Worm (Caenorhabditis elegans): ENCODE measurements around the gene M57.2.

The M57.2 gene

ce11 chrIV:3526831-3527404 is at the start of gene M57.2:
Gene M57.2 (plus strand): TSS chrIV:3527354.
- TF ChIP-seq nhr-42 (GFP tag; IDR thresholded peaks at IDR 0.05): no peak
- TF ChIP-seq lim-7 (GFP tag; IDR thresholded peaks at IDR 0.05): no peak
- TF ChIP-seq ztf-7 (tag; optimal IDR thresholded peaks at IDR 0.05): no peak
- TF ChIP-seq attf-4 (tag; optimal IDR thresholded peaks at IDR 0.05): no peak
- TF ChIP-seq duxl-1 (tag; optimal IDR thresholded peaks at IDR 0.05; ENCODE audit: poor library complexity): no peak
- TF ChIP-seq F49E8.2 (tag; optimal IDR thresholded peaks at IDR 0.05; ENCODE audit: borderline replicate concordance): no peak
- no peak for TF ChIP-seq mxl-3 (GFP tag; optimal IDR thresholded peaks at IDR 0.05)
- TF ChIP-seq F44E2.7 (GFP tag; IDR thresholded peaks at IDR 0.05): no peak
- TF ChIP-seq tag-97 (GFP tag; IDR thresholded peaks at IDR 0.05): no peak
- no peak for TF ChIP-seq Y75B8A.6 (GFP tag; IDR thresholded peaks at IDR 0.05)

- TF ChIP-seq tra-1 (GFP tag; IDR thresholded peaks at IDR 0.05) (no peak), fos-1 (tag; optimal IDR thresholded peaks at IDR 0.05) (no peak), T26A8.4 (GFP tag; IDR thresholded peaks at IDR 0.05) (no peak), aha-1 (tag) (no peak), zag-1 (tag; optimal IDR thresholded peaks at IDR 0.05) (no peak), unc-62 (GFP tag; optimal IDR thresholded peaks at IDR 0.05 in 1 of 2) (no peak), unc-62 (tag; optimal IDR thresholded peaks at IDR 0.05) (no peak), F37D6.2 (tag; optimal IDR thresholded peaks at IDR 0.05) (no peak), ceh-82 (tag; optimal IDR thresholded peaks at IDR 0.05) (no peak), aly-2 (tag; optimal IDR thresholded peaks at IDR 0.05) (no peak), nhr-237 (tag; optimal IDR thresholded peaks at IDR 0.05) (no peak)
These were observed 48.2 kb upstream of the M57.2 start, which contains the start of the genes srz-70 and C09G12.5 for ce11 chrIV:3478911-3479385. Gene srz-70 (minus strand): TSS chrIV:3479011. Gene C09G12.5 (plus strand): TSS chrIV:3479335.

ce11 chrIV:3481760-3482159 is 45.4 kb upstream of the M57.2 start, which contains the start of gene srz-37:
Gene srz-37 (minus strand): TSS chrIV:3481860.
- no peak for TF ChIP-seq T26A8.4 (GFP tag; IDR thresholded peaks at IDR 0.05)
- TF ChIP-seq aha-1 (tag): no peak
- no peak for TF ChIP-seq skn-1 (tag; optimal IDR thresholded peaks at IDR 0.05)
- TF ChIP-seq snpc-1.2 (GFP tag; IDR thresholded peaks at IDR 0.05): no peak
- TF ChIP-seq vab-7 (GFP tag; IDR thresholded peaks at IDR 0.05): no peak
- no peak for TF ChIP-seq nhr-41 (GFP tag; IDR thresholded peaks at IDR 0.05)
- no peak for TF ChIP-seq lin-1 (GFP tag; IDR thresholded peaks at IDR 0.05)
- TF ChIP-seq F10B5.3 (tag; optimal IDR thresholded peaks at IDR 0.05): no peak
- TF ChIP-seq saeg-2 (GFP tag; IDR thresholded peaks at IDR 0.05): no peak
- TF ChIP-seq zfp-2 (tag; optimal IDR thresholded peaks at IDR 0.05): no peak
- no peak for TF ChIP-seq mxl-2 (GFP tag; conservative IDR thresholded peaks at IDR 0.05)
- TF ChIP-seq mep-1 (tag; optimal IDR thresholded peaks at IDR 0.05): no peak

ce11 chrIV:3482195-3482959 is 44.8 kb upstream of the M57.2 start, which contains the start of gene srz-82:
Gene srz-82 (plus strand): TSS chrIV:3482895.
- TF ChIP-seq mes-2 (tag; optimal IDR thresholded peaks at IDR 0.05; ENCODE audit: poor library complexity, severe bottlenecking) (no peak), spr-1 (tag; optimal IDR thresholded peaks at IDR 0.05) (no peak), gei-8 (GFP tag; optimal IDR thresholded peaks at IDR 0.05) (no peak), nhr-41 (GFP tag; IDR thresholded peaks at IDR 0.05) (no peak), unc-62 (GFP tag; optimal IDR thresholded peaks at IDR 0.05 in 1 of 2) (peak in 1 of 2 experiments; percentile 96), unc-62 (tag; optimal IDR thresholded peaks at IDR 0.05) (no peak)

All from whole organism, L4 larva.